Worm (Caenorhabditis elegans) whole organism, L1 larva: ENCODE data around the gene M163.5.

ENCODE experiments used
- C04F5.9 ChIP-seq: sonication (generic microtip); optimal IDR thresholded peaks from 2 replicates; lab custom pipeline; 2016; ENCODE audit warnings: missing genetic modification characterization, missing compliant biosample characterization
- C16A3.4 ChIP-seq: fragments of 150-350 bp; optimal IDR thresholded peaks from 2 replicates; lab custom pipeline; 2014; ENCODE audit warnings: missing biosample characterization, missing genetic modification characterization
- C34B4.2 ChIP-seq: sonication (generic microtip); optimal IDR thresholded peaks from 2 replicates; lab custom pipeline; 2017; ENCODE audit warnings: mild to moderate bottlenecking, missing genetic modification characterization, missing compliant biosample characterization
- F16B12.6 ChIP-seq: fragments of 150-350 bp; optimal IDR thresholded peaks from 2 replicates; lab custom pipeline; 2014; ENCODE audit warnings: missing biosample characterization, missing genetic modification characterization
- blmp-1 ChIP-seq: fragments of 150-350 bp; optimal IDR thresholded peaks from 2 replicates; lab custom pipeline; 2014; ENCODE audit warnings: missing biosample characterization, missing genetic modification characterization
- ceh-63 ChIP-seq: fragments of 200-800 bp; sonication (Bioruptor generic); optimal IDR thresholded peaks from 2 replicates; lab custom pipeline; 2018; ENCODE audit warnings: mild to moderate bottlenecking, missing genetic modification characterization, missing compliant biosample characterization
- dpl-1 ChIP-seq, 3 experiments: fragments of 150-350 bp in 2 of 3; sonication (generic microtip) in 1 of 3; optimal IDR thresholded peaks; 2 replicates each; lab custom pipeline; 2014 to 2017; ENCODE audit warnings: missing biosample characterization in 3 of 3, missing genetic modification characterization in 3 of 3, missing genetic modification reagents in 3 of 3
- efl-1 ChIP-seq, 4 experiments: fragments of 150-350 bp; optimal IDR thresholded peaks in 3 of 4; peaks in 1 of 4; 1 replicate in 1 of 4; 2 replicates in 3 of 4; lab custom pipeline; 2014; ENCODE audit warnings: missing biosample characterization in 2 of 4, missing genetic modification characterization in 2 of 4, missing genetic modification reagents in 2 of 4
- efl-3 ChIP-seq: fragments of 200-800 bp; sonication (Bioruptor generic); optimal IDR thresholded peaks from 2 replicates; lab custom pipeline; 2018; ENCODE audit warnings: mild to moderate bottlenecking, missing genetic modification characterization, missing compliant biosample characterization
- elt-2 ChIP-seq: sonication (generic microtip); optimal IDR thresholded peaks from 2 replicates; lab custom pipeline; 2016; ENCODE audit warnings: missing genetic modification characterization, mild to moderate bottlenecking, inconsistent platforms, missing compliant biosample characterization, missing genetic modification reagents
- elt-3 ChIP-seq, 6 experiments: fragments of 150-350 bp in 1 of 6; sonication (generic microtip); optimal IDR thresholded peaks; 2 replicates each; lab custom pipeline; 2017 to 2018; ENCODE audit warnings: missing biosample characterization in 6 of 6, missing genetic modification characterization in 6 of 6, inconsistent platforms in 1 of 6
- ets-5 ChIP-seq: fragments of 200-800 bp; sonication (Bioruptor generic); IDR thresholded peaks from 2 replicates; pipeline ENCODE4 v1.3.6; 2022; ENCODE audit warnings: missing genetic modification characterization, missing compliant biosample characterization
- fkh-10 ChIP-seq: sonication (generic microtip); optimal IDR thresholded peaks from 2 replicates; lab custom pipeline; 2017; ENCODE audit warnings: missing biosample characterization, missing genetic modification reagents, missing genetic modification characterization
- fkh-4 ChIP-seq: sonication (generic microtip); optimal IDR thresholded peaks from 2 replicates; lab custom pipeline; 2016; ENCODE audit warnings: missing compliant biosample characterization, missing genetic modification characterization, borderline replicate concordance
- grh-1 ChIP-seq: fragments of 200-800 bp; sonication (Bioruptor generic); IDR thresholded peaks from 2 replicates; pipeline ENCODE4 v1.3.6; 2022; ENCODE audit warnings: missing genetic modification reagents, missing genetic modification characterization, missing compliant biosample characterization
- irx-1 ChIP-seq: sonication (generic microtip); optimal IDR thresholded peaks from 2 replicates; lab custom pipeline; 2016; ENCODE audit warnings: missing genetic modification characterization, missing compliant biosample characterization
- isw-1 ChIP-seq: fragments of 200-800 bp; sonication (Bioruptor generic); IDR thresholded peaks from 2 replicates; pipeline ENCODE4 v1.3.6; 2022; ENCODE audit warnings: missing genetic modification characterization, missing compliant biosample characterization
- lin-13 ChIP-seq: fragments of 150-350 bp; optimal IDR thresholded peaks from 2 replicates; lab custom pipeline; 2014; ENCODE audit warnings: missing biosample characterization, missing genetic modification reagents, missing genetic modification characterization
- lin-14 ChIP-seq: fragments of 200-800 bp; sonication (Bioruptor generic); optimal IDR thresholded peaks from 2 replicates; lab custom pipeline; 2018; ENCODE audit warnings: mild to moderate bottlenecking, missing genetic modification characterization, moderate library complexity, missing compliant biosample characterization
- lin-35 ChIP-seq, 2 experiments: fragments of 150-350 bp; optimal IDR thresholded peaks; 2 replicates each; lab custom pipeline; 2014; ENCODE audit warnings: missing biosample characterization in 2 of 2, missing genetic modification characterization in 2 of 2, missing genetic modification reagents in 2 of 2
- lin-39 ChIP-seq: fragments of 150-350 bp; optimal IDR thresholded peaks from 2 replicates; lab custom pipeline; 2014; ENCODE audit warnings: missing biosample characterization, missing genetic modification reagents, missing genetic modification characterization
- lsy-2 ChIP-seq, 2 experiments: fragments of 150-350 bp; optimal IDR thresholded peaks; 2 replicates each; lab custom pipeline; 2014; ENCODE audit warnings: missing biosample characterization in 2 of 2, missing genetic modification characterization in 2 of 2
- mab-9 ChIP-seq: fragments of 200-800 bp; sonication (Bioruptor generic); IDR thresholded peaks from 2 replicates; pipeline ENCODE4 v1.3.6; 2022; ENCODE audit warnings: missing genetic modification reagents, missing genetic modification characterization, missing compliant biosample characterization
- mdl-1 ChIP-seq, 2 experiments: fragments of 150-350 bp; optimal IDR thresholded peaks; 2 replicates each; lab custom pipeline; 2014 to 2017; ENCODE audit warnings: missing biosample characterization in 2 of 2, missing genetic modification characterization in 2 of 2, inconsistent platforms in 1 of 2
- mef-2 ChIP-seq: fragments of 150-350 bp; optimal IDR thresholded peaks from 2 replicates; lab custom pipeline; 2014; ENCODE audit warnings: missing biosample characterization, missing genetic modification characterization
- mep-1 ChIP-seq: fragments of 150-350 bp; optimal IDR thresholded peaks from 2 replicates; lab custom pipeline; 2014; ENCODE audit warnings: missing biosample characterization, missing genetic modification characterization
- nhr-11 ChIP-seq: fragments of 150-350 bp; optimal IDR thresholded peaks from 2 replicates; lab custom pipeline; 2014; ENCODE audit warnings: missing biosample characterization, missing genetic modification characterization
- nhr-12 ChIP-seq: sonication (generic microtip); optimal IDR thresholded peaks from 2 replicates; lab custom pipeline; 2017; ENCODE audit warnings: missing biosample characterization, missing genetic modification characterization
- nhr-19 ChIP-seq: fragments of 200-800 bp; sonication (Bioruptor generic); conservative IDR thresholded peaks from 2 replicates; pipeline ENCODE4 v1.3.6; 2022; ENCODE audit warnings: missing genetic modification characterization, missing compliant biosample characterization
- nhr-20 ChIP-seq: sonication (generic microtip); optimal IDR thresholded peaks from 2 replicates; lab custom pipeline; 2016; ENCODE audit warnings: mild to moderate bottlenecking, missing genetic modification characterization, missing compliant biosample characterization
- nhr-237 ChIP-seq: fragments of 150-350 bp; optimal IDR thresholded peaks from 2 replicates; lab custom pipeline; 2014; ENCODE audit warnings: missing biosample characterization, missing genetic modification characterization
- nhr-28 ChIP-seq: fragments of 150-350 bp; optimal IDR thresholded peaks from 2 replicates; lab custom pipeline; 2014; ENCODE audit warnings: missing biosample characterization, missing genetic modification characterization
- nhr-47 ChIP-seq: sonication (generic microtip); optimal IDR thresholded peaks from 2 replicates; lab custom pipeline; 2016; ENCODE audit warnings: mild to moderate bottlenecking, missing genetic modification characterization, moderate library complexity, missing compliant biosample characterization
- nhr-71 ChIP-seq: sonication (generic microtip); optimal IDR thresholded peaks from 2 replicates; lab custom pipeline; 2016; ENCODE audit warnings: mild to moderate bottlenecking, missing genetic modification characterization, moderate library complexity, missing compliant biosample characterization
- nhr-77 ChIP-seq: fragments of 150-350 bp; optimal IDR thresholded peaks from 2 replicates; lab custom pipeline; 2014; ENCODE audit warnings: missing biosample characterization, missing genetic modification characterization
- nhr-84 ChIP-seq: sonication (generic microtip); optimal IDR thresholded peaks from 2 replicates; lab custom pipeline; 2017; ENCODE audit warnings: missing biosample characterization, missing genetic modification characterization
- nhr-85 ChIP-seq: sonication (generic microtip); peaks from one replicate; lab custom pipeline; 2016; ENCODE audit warnings: missing genetic modification characterization, inconsistent platforms, missing compliant biosample characterization
- nhr-90 ChIP-seq: sonication (generic microtip); optimal IDR thresholded peaks from 2 replicates; lab custom pipeline; 2016; ENCODE audit warnings: mild to moderate bottlenecking, missing genetic modification characterization, missing compliant biosample characterization; ENCODE audit not compliant: poor library complexity
- pax-3 ChIP-seq: fragments of 200-800 bp; sonication (Bioruptor generic); optimal IDR thresholded peaks from 2 replicates; lab custom pipeline; 2018; ENCODE audit warnings: mild to moderate bottlenecking, missing genetic modification characterization, moderate library complexity, missing compliant biosample characterization
- rnt-1 ChIP-seq: sonication (generic microtip); optimal IDR thresholded peaks from 2 replicates; lab custom pipeline; 2016; ENCODE audit warnings: mild to moderate bottlenecking, missing genetic modification characterization, moderate library complexity, missing compliant biosample characterization
- skn-1 ChIP-seq: fragments of 150-350 bp; optimal IDR thresholded peaks from 2 replicates; lab custom pipeline; 2014; ENCODE audit warnings: missing biosample characterization, missing genetic modification characterization
- snpc-4 ChIP-seq: fragments of 150-350 bp; optimal IDR thresholded peaks from 2 replicates; lab custom pipeline; 2014; ENCODE audit warnings: missing biosample characterization, missing genetic modification characterization
- snu-23 ChIP-seq: sonication (generic microtip); optimal IDR thresholded peaks from 2 replicates; lab custom pipeline; 2016; ENCODE audit warnings: missing genetic modification characterization, missing compliant biosample characterization
- sup-37 ChIP-seq: fragments of 200-800 bp; sonication (Bioruptor generic); optimal IDR thresholded peaks from 2 replicates; lab custom pipeline; 2018; ENCODE audit warnings: mild to moderate bottlenecking, missing genetic modification characterization, missing compliant biosample characterization
- tbx-2 ChIP-seq: sonication (generic microtip); optimal IDR thresholded peaks from 2 replicates; lab custom pipeline; 2016; ENCODE audit warnings: missing genetic modification characterization, missing compliant biosample characterization
- unc-130 ChIP-seq: fragments of 150-350 bp; optimal IDR thresholded peaks from 2 replicates; lab custom pipeline; 2017; ENCODE audit warnings: missing biosample characterization, missing genetic modification characterization, inconsistent platforms
- unc-30 ChIP-seq: sonication (generic microtip); optimal IDR thresholded peaks from 2 replicates; lab custom pipeline; 2017; ENCODE audit warnings: missing biosample characterization, missing genetic modification characterization
- ztf-11 ChIP-seq, 2 experiments: sonication (generic microtip); optimal IDR thresholded peaks; 2 replicates each; lab custom pipeline; 2016 to 2017; ENCODE audit warnings: missing genetic modification characterization in 2 of 2, missing biosample characterization in 1 of 2, missing compliant biosample characterization in 1 of 2
- ztf-4 ChIP-seq: fragments of 150-350 bp; optimal IDR thresholded peaks from 2 replicates; lab custom pipeline; 2014; ENCODE audit warnings: missing biosample characterization, missing genetic modification characterization

The M163.5 gene

DNA sequence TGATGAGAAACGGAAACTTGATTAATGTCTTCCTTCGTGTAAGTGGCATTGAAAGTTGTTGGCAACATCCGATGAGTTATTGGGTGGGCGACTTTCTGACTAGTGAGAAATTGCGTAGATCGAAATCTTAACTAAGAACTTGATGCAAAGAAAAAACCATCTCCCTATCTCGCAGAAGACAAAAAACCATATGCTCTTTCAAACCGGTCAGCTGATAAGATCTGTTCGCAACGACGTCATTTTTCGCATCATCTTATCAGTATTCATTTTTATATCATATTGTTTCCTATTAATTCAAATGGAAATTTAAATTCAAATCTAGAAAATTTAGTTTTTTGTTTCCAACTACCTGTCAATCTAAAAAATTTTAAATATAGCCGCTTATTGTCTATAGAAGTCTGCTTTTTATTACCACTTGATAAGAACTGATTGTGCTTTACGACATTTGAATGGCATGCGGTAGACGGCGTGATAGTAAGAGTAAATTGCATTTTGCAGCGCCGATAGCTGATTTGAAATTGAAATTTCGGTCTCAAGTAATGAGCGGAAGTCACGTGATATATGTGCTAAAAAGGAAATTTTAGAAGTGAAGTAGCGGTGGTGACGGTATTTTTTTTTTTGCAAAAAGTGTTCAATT lies 26.7 kb downstream of the M163.5 start:
- TF ChIP-seq ets-5 (GFP tag; lab: Robert Waterston, UW) (no peak), skn-1 (no peak), mep-1 (tag; lab: Kevin White, UChicago) (no peak), snu-23 (peak; percentile 35), F16B12.6 (no peak), irx-1 (tag; lab: Kevin White, UChicago) (peak; percentile 54), nhr-90 (tag; lab: Kevin White, UChicago) (peak; percentile 54), elt-3 (tag; optimal IDR thresholded peaks at IDR 0.05; lab: Kevin White, UChicago) (peak in 4 of 6 experiments; percentile 8 to 39 (median 14)), nhr-47 (tag; lab: Kevin White, UChicago) (peak; percentile 45), blmp-1 (peak; percentile 76), lsy-2 (tag; optimal IDR thresholded peaks at IDR 0.05; lab: Kevin White, UChicago) (peak in 1 of 2 experiments; percentile 10), nhr-237 (tag; lab: Kevin White, UChicago) (no peak), ztf-11 (tag; optimal IDR thresholded peaks at IDR 0.05; lab: Kevin White, UChicago) (no peak), ztf-4 (tag; lab: Kevin White, UChicago) (no peak), nhr-71 (tag; lab: Kevin White, UChicago) (peak; percentile 69), grh-1 (GFP tag; lab: Robert Waterston, UW) (peak; percentile 96), sup-37 (no peak), nhr-85 (peak; percentile 98), mdl-1 (tag; optimal IDR thresholded peaks at IDR 0.05; lab: Kevin White, UChicago) (no peak), elt-2 (tag; lab: Kevin White, UChicago) (peak; percentile 95), fkh-10 (GFP tag; lab: Kevin White, UChicago) (no peak), rnt-1 (peak; percentile 46), lin-14 (GFP tag; lab: Kevin White, UChicago) (peak; percentile 70), snpc-4 (tag; lab: Kevin White, UChicago) (no peak), ceh-63 (GFP tag; lab: Kevin White, UChicago) (no peak), mef-2 (tag; lab: Kevin White, UChicago) (no peak), lin-35 (GFP tag; optimal IDR thresholded peaks at IDR 0.05; lab: Kevin White, UChicago) (peak; percentile 8 to 31), pax-3 (tag; lab: Kevin White, UChicago) (peak; percentile 23), nhr-20 (peak; percentile 72), efl-3 (peak; percentile 62), nhr-19 (GFP tag; lab: Robert Waterston, UW) (peak; percentile 7; the same call in 1 of the 2 replicates), lin-39 (peak; percentile 58)

DNA sequence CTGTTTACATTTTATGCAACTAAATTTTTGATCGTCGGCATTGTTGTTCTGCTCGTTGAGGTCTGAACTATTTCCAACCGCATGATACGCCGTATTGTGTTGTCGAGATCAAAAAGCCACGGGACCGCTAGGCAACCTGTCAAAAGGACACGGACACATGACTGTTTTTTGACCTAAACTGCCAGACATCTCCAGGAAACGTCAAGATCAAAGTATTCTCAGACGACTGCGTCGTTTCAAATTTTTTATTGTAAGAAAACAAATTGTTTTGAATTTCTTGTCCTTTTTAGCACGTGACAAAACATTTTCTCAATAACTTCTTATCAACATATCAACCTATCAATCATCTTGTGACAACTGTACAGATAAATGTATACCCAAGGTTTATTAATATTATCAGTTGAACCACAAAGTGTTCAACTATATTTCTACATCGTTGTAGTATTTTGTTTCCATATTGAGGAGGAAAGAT lies 28.3 kb downstream of the M163.5 start:
- TF ChIP-seq nhr-20 (peak; percentile 92), nhr-77 (tag; lab: Kevin White, UChicago) (no peak), C16A3.4 (tag; lab: Kevin White, UChicago) (peak; percentile 27), tbx-2 (tag; lab: Kevin White, UChicago) (peak; percentile 52), unc-130 (tag; lab: Kevin White, UChicago) (peak; percentile 36), nhr-47 (tag; lab: Kevin White, UChicago) (peak; percentile 63), mab-9 (GFP tag; lab: Robert Waterston, UW) (0 out of 2 replicates have a peak, but pooled peaks have one; percentile 17), ceh-63 (GFP tag; lab: Kevin White, UChicago) (peak; percentile 19), isw-1 (GFP tag; lab: Robert Waterston, UW) (no peak), nhr-28 (tag; lab: Kevin White, UChicago) (no peak), dpl-1 (GFP tag; optimal IDR thresholded peaks at IDR 0.05; lab: Kevin White, UChicago) (peak in 2 of 3 experiments; percentile 8 to 14), fkh-4 (tag; lab: Kevin White, UChicago) (no peak), nhr-90 (tag; lab: Kevin White, UChicago) (peak; percentile 86), efl-1 (optimal IDR thresholded peaks at IDR 0.05; lab: Kevin White, UChicago) (peak in 1 of 2 experiments; percentile 12), efl-1 (GFP tag; optimal IDR thresholded peaks at IDR 0.05 in 1 of 2; lab: Kevin White, UChicago) (peak in 1 of 2 experiments; percentile 67), lin-39 (no peak), nhr-11 (tag; lab: Kevin White, UChicago) (no peak), snpc-4 (tag; lab: Kevin White, UChicago) (no peak), fkh-10 (GFP tag; lab: Kevin White, UChicago) (no peak), unc-30 (no peak), lin-13 (GFP tag; lab: Kevin White, UChicago) (peak; percentile 44), elt-2 (tag; lab: Kevin White, UChicago) (peak; percentile 96), nhr-85 (peak; percentile 98), rnt-1 (peak; percentile 10), nhr-84 (tag; lab: Kevin White, UChicago) (no peak), nhr-12 (tag; lab: Kevin White, UChicago) (no peak), blmp-1 (peak; percentile 60), ztf-4 (tag; lab: Kevin White, UChicago) (no peak), C34B4.2 (tag; lab: Kevin White, UChicago) (no peak), C04F5.9 (no peak)
